Worm (Caenorhabditis elegans) whole organism, L1 larva: ENCODE measurements around the gene lin-14.

Source experiments
- blmp-1 ChIP-seq: fragments of 150-350 bp; optimal IDR thresholded peaks from 2 replicates; lab custom pipeline; 2014; ENCODE audit warnings: missing biosample characterization, missing genetic modification characterization
- nhr-11 ChIP-seq: fragments of 150-350 bp; optimal IDR thresholded peaks from 2 replicates; lab custom pipeline; 2014; ENCODE audit warnings: missing biosample characterization, missing genetic modification characterization
- nhr-77 ChIP-seq: fragments of 150-350 bp; optimal IDR thresholded peaks from 2 replicates; lab custom pipeline; 2014; ENCODE audit warnings: missing biosample characterization, missing genetic modification characterization
- nhr-84 ChIP-seq: sonication (generic microtip); optimal IDR thresholded peaks from 2 replicates; lab custom pipeline; 2017; ENCODE audit warnings: missing biosample characterization, missing genetic modification characterization
- snpc-4 ChIP-seq: fragments of 150-350 bp; optimal IDR thresholded peaks from 2 replicates; lab custom pipeline; 2014; ENCODE audit warnings: missing biosample characterization, missing genetic modification characterization
- snu-23 ChIP-seq: sonication (generic microtip); optimal IDR thresholded peaks from 2 replicates; lab custom pipeline; 2016; ENCODE audit warnings: missing genetic modification characterization, missing compliant biosample characterization

DNA sequence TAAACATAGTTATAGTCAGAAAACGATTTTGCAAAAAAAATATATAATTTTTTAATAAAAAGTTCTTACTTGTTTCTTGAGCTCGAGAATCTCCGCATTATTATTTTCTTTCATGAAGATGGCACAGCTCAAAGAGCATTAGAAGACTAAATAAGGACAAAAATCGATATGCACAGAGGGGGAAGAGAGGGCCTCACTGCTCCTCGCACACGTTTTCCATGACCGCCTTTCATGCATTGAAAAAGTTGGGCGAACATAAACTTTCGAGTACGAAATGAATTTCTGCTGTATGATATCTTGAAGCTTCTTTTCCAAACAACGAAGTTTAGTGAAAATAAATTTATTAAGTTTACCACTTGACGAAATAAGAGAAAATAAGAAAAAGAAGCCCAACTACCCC, 45.9 kb downstream of the lin-14 start, which contains the start of gene ccdc-149:
- TF ChIP-seq nhr-77 (tag; lab: Kevin White, UChicago): no peak
- no peak for TF ChIP-seq blmp-1 (tag; lab: Kevin White, UChicago)
- TF ChIP-seq snu-23 (GFP tag; lab: Kevin White, UChicago): no peak
- no peak for TF ChIP-seq nhr-11 (tag; lab: Kevin White, UChicago)
- TF ChIP-seq snpc-4 (tag; lab: Kevin White, UChicago): no peak
- TF ChIP-seq nhr-84 (tag; lab: Kevin White, UChicago): no peak
